Fruit fly (Drosophila melanogaster) whole organism, embryonic: ENCODE results near the gene CG46460.

Source experiments
- B-H2 ChIP-seq: fragments of 200-800 bp; sonication (Bioruptor generic); optimal IDR thresholded peaks from 2 replicates; lab custom pipeline; 2018; ENCODE audit warnings: missing biosample characterization, mild to moderate bottlenecking, missing genetic modification characterization
- Blimp-1 ChIP-seq: fragments of 200-800 bp; sonication (Bioruptor generic); optimal IDR thresholded peaks from 3 replicates; lab custom pipeline; 2018; ENCODE audit warnings: missing biosample characterization, missing genetic modification characterization, mild to moderate bottlenecking, moderate library complexity, missing genetic modification reagents
- CG10462 ChIP-seq: fragments of 200-800 bp; sonication (Bioruptor generic); optimal IDR thresholded peaks from 2 replicates; lab custom pipeline; 2016; ENCODE audit warnings: missing biosample characterization, missing genetic modification characterization
- CG12391 ChIP-seq: fragments of 200-800 bp; sonication (Bioruptor generic); optimal IDR thresholded peaks from 3 replicates; lab custom pipeline; 2018; ENCODE audit warnings: missing biosample characterization, mild to moderate bottlenecking, missing genetic modification characterization, moderate library complexity
- CG13296 ChIP-seq: fragments of 200-800 bp; sonication (Bioruptor generic); optimal IDR thresholded peaks from 3 replicates; lab custom pipeline; 2018; ENCODE audit warnings: missing biosample characterization, mild to moderate bottlenecking, missing genetic modification characterization
- CG14050 ChIP-seq: fragments of 200-800 bp; sonication (Bioruptor generic); IDR thresholded peaks from 3 replicates; pipeline ENCODE4 v1.3.6; 2022; ENCODE audit warnings: missing biosample characterization, missing genetic modification characterization
- CG1832 ChIP-seq: fragments of 200-800 bp; sonication (Bioruptor generic); optimal IDR thresholded peaks from 2 replicates; lab custom pipeline; 2017; ENCODE audit warnings: missing biosample characterization, mild to moderate bottlenecking, missing genetic modification characterization, inconsistent platforms
- CG31388 ChIP-seq: fragments of 200-800 bp; sonication (Bioruptor generic); optimal IDR thresholded peaks from 2 replicates; lab custom pipeline; 2016; ENCODE audit warnings: missing biosample characterization, missing genetic modification characterization
- CG3163 ChIP-seq: fragments of 200-800 bp; sonication (Bioruptor generic); optimal IDR thresholded peaks from 3 replicates; lab custom pipeline; 2016; ENCODE audit warnings: missing biosample characterization, missing genetic modification characterization
- CG34422 ChIP-seq: fragments of 200-800 bp; sonication (Bioruptor generic); IDR thresholded peaks from 3 replicates; pipeline ENCODE4 v1.3.6; 2022; ENCODE audit warnings: missing biosample characterization, missing genetic modification characterization
- CG43689 ChIP-seq: fragments of 200-800 bp; sonication (Bioruptor generic); IDR thresholded peaks from 2 replicates; pipeline ENCODE4 v1.3.6; 2022; ENCODE audit warnings: missing biosample characterization, missing genetic modification characterization
- CG5245 ChIP-seq: fragments of 200-800 bp; sonication (Bioruptor generic); optimal IDR thresholded peaks from 3 replicates; lab custom pipeline; 2016; ENCODE audit warnings: missing biosample characterization, missing genetic modification characterization
- CG6791 ChIP-seq: fragments of 200-800 bp; sonication (Bioruptor generic); IDR thresholded peaks from 3 replicates; pipeline ENCODE4 v1.3.6; 2022; ENCODE audit warnings: missing biosample characterization, missing genetic modification characterization; ENCODE audit not compliant: partially characterized antibody
- CG7745 ChIP-seq: fragments of 200-800 bp; sonication (Bioruptor generic); optimal IDR thresholded peaks from 2 replicates; lab custom pipeline; 2018; ENCODE audit warnings: missing biosample characterization, mild to moderate bottlenecking, missing genetic modification characterization, moderate library complexity
- CTCF ChIP-seq: fragments of 200-800 bp; sonication (Bioruptor generic); optimal IDR thresholded peaks from 2 replicates; lab custom pipeline; 2017; ENCODE audit warnings: missing biosample characterization, mild to moderate bottlenecking, missing genetic modification characterization, moderate library complexity
- D19B ChIP-seq: fragments of 200-800 bp; sonication (Bioruptor generic); optimal IDR thresholded peaks from 2 replicates; lab custom pipeline; 2017; ENCODE audit warnings: missing biosample characterization, mild to moderate bottlenecking, missing genetic modification characterization
- Dad ChIP-seq: fragments of 200-800 bp; sonication (Bioruptor generic); optimal IDR thresholded peaks from 3 replicates; lab custom pipeline; 2016; ENCODE audit warnings: missing biosample characterization, missing genetic modification characterization
- HLHmδ ChIP-seq: fragments of 200-800 bp; sonication (Bioruptor generic); optimal IDR thresholded peaks from 2 replicates; lab custom pipeline; 2018; ENCODE audit warnings: missing biosample characterization, mild to moderate bottlenecking, missing genetic modification characterization, moderate library complexity
- Hr51 ChIP-seq, 2 experiments: fragments of 200-800 bp; sonication (Bioruptor generic); optimal IDR thresholded peaks; 2 replicates in 1 of 2; 3 replicates in 1 of 2; lab custom pipeline; 2016 to 2018; ENCODE audit warnings: missing biosample characterization in 2 of 2, missing genetic modification characterization in 2 of 2, mild to moderate bottlenecking in 1 of 2, moderate library complexity in 1 of 2
- Jarid2 ChIP-seq: fragments of 200-800 bp; sonication (Bioruptor generic); optimal IDR thresholded peaks from 3 replicates; lab custom pipeline; 2017; ENCODE audit warnings: mild to moderate bottlenecking, missing biosample characterization, missing genetic modification reagents, missing genetic modification characterization
- NK7.1 ChIP-seq: fragments of 200-800 bp; sonication (Bioruptor generic); optimal IDR thresholded peaks from 3 replicates; lab custom pipeline; 2016; ENCODE audit warnings: missing biosample characterization, missing genetic modification characterization
- Opbp ChIP-seq: fragments of 200-800 bp; sonication (Bioruptor generic); IDR thresholded peaks from 3 replicates; pipeline ENCODE4 v1.3.6; 2022; ENCODE audit warnings: missing biosample characterization, missing genetic modification characterization; ENCODE audit not compliant: partially characterized antibody
- Spps ChIP-seq: fragments of 200-800 bp; sonication (Bioruptor generic); optimal IDR thresholded peaks from 2 replicates; lab custom pipeline; 2018; ENCODE audit warnings: missing biosample characterization, mild to moderate bottlenecking, missing genetic modification characterization
- Sry-δ ChIP-seq: fragments of 200-800 bp; sonication (Bioruptor generic); optimal IDR thresholded peaks from 2 replicates; lab custom pipeline; 2016; ENCODE audit warnings: missing biosample characterization, missing genetic modification characterization
- Trl ChIP-seq, 3 experiments: fragments of >200 bp in 2 of 3; fragments of 200-800 bp in 1 of 3; sonication (Bioruptor generic) in 1 of 3; optimal IDR thresholded peaks; 2 replicates in 1 of 3; 3 replicates in 2 of 3; lab custom pipeline; 2016 to 2017; ENCODE audit warnings: missing biosample characterization in 1 of 3, missing genetic modification characterization in 1 of 3
- Xrp1 ChIP-seq: fragments of 200-800 bp; sonication (Bioruptor generic); IDR thresholded peaks from 2 replicates; pipeline ENCODE4 v1.3.6; 2022; ENCODE audit warnings: missing biosample characterization, missing genetic modification characterization
- ara ChIP-seq: fragments of 200-800 bp; sonication (Bioruptor generic); IDR thresholded peaks from 2 replicates; pipeline ENCODE4 v1.3.6; 2022; ENCODE audit warnings: missing biosample characterization, missing genetic modification characterization
- bbx ChIP-seq: fragments of 200-800 bp; sonication (Bioruptor generic); IDR thresholded peaks from 2 replicates; pipeline ENCODE4 v1.3.6; 2022; ENCODE audit warnings: missing biosample characterization, missing genetic modification characterization; ENCODE audit not compliant: partially characterized antibody
- caup ChIP-seq: fragments of 200-800 bp; sonication (Bioruptor generic); optimal IDR thresholded peaks from 3 replicates; lab custom pipeline; 2017; ENCODE audit warnings: missing biosample characterization, mild to moderate bottlenecking, missing genetic modification characterization, moderate library complexity; ENCODE audit not compliant: severe bottlenecking
- chm ChIP-seq: fragments of 200-800 bp; sonication (Bioruptor generic); IDR thresholded peaks from 2 replicates; pipeline ENCODE4 v1.3.6; 2022; ENCODE audit warnings: missing biosample characterization, missing genetic modification characterization
- chn ChIP-seq: fragments of 200-800 bp; sonication (Bioruptor generic); optimal IDR thresholded peaks from 2 replicates; lab custom pipeline; 2016; ENCODE audit warnings: missing biosample characterization, missing genetic modification characterization
- ci ChIP-seq: fragments of 200-800 bp; sonication (Bioruptor generic); IDR thresholded peaks from 3 replicates; pipeline ENCODE4 v1.3.6; 2022; ENCODE audit warnings: missing biosample characterization, missing genetic modification characterization
- fd102C ChIP-seq: fragments of 200-800 bp; sonication (Bioruptor generic); optimal IDR thresholded peaks from 2 replicates; lab custom pipeline; 2018; ENCODE audit warnings: missing biosample characterization, mild to moderate bottlenecking, missing genetic modification characterization, moderate library complexity
- fd96Cb ChIP-seq: fragments of 200-800 bp; sonication (Bioruptor generic); optimal IDR thresholded peaks from 2 replicates; lab custom pipeline; 2018; ENCODE audit warnings: missing biosample characterization, mild to moderate bottlenecking, missing genetic modification characterization, moderate library complexity
- kay ChIP-seq: fragments of 200-800 bp; sonication (Bioruptor generic); optimal IDR thresholded peaks from 2 replicates; lab custom pipeline; 2016; ENCODE audit warnings: missing biosample characterization, missing genetic modification characterization
- knrl ChIP-seq: fragments of 200-800 bp; sonication (Bioruptor generic); IDR thresholded peaks from 3 replicates; pipeline ENCODE4 v1.3.6; 2022; ENCODE audit warnings: missing biosample characterization, missing genetic modification characterization; ENCODE audit not compliant: partially characterized antibody
- oc ChIP-seq: fragments of 200-800 bp; sonication (Bioruptor generic); optimal IDR thresholded peaks from 2 replicates; lab custom pipeline; 2018; ENCODE audit warnings: missing biosample characterization, mild to moderate bottlenecking, missing genetic modification characterization, moderate library complexity
- pho ChIP-seq: fragments of 200-800 bp; sonication (Bioruptor generic); optimal IDR thresholded peaks from 2 replicates; lab custom pipeline; 2016; ENCODE audit warnings: missing biosample characterization, missing genetic modification characterization
- prd ChIP-seq, 3 experiments: fragments of >200 bp in 2 of 3; fragments of 200-800 bp in 1 of 3; sonication (Bioruptor generic) in 1 of 3; optimal IDR thresholded peaks in 2 of 3; IDR thresholded peaks in 1 of 3; 2 replicates in 2 of 3; 3 replicates in 1 of 3; pipeline versions ENCODE4 v1.3.6 to Lab custom; 2017 to 2022; ENCODE audit warnings: missing biosample characterization in 1 of 3, missing genetic modification characterization in 1 of 3
- pzg ChIP-seq: fragments of 200-800 bp; sonication (Bioruptor generic); optimal IDR thresholded peaks from 3 replicates; lab custom pipeline; 2018; ENCODE audit warnings: missing biosample characterization, mild to moderate bottlenecking, missing genetic modification characterization, moderate library complexity
- scrt ChIP-seq: fragments of 200-800 bp; sonication (Bioruptor generic); optimal IDR thresholded peaks from 2 replicates; lab custom pipeline; 2018; ENCODE audit warnings: missing biosample characterization, mild to moderate bottlenecking, missing genetic modification characterization, moderate library complexity
- sens ChIP-seq: fragments of 200-800 bp; sonication (Bioruptor generic); peaks from one replicate; lab custom pipeline; 2016; ENCODE audit warnings: missing biosample characterization, missing genetic modification characterization
- shn ChIP-seq: fragments of 200-800 bp; sonication (Bioruptor generic); optimal IDR thresholded peaks from 3 replicates; lab custom pipeline; 2016; ENCODE audit warnings: missing biosample characterization, missing genetic modification characterization
- sima ChIP-seq: fragments of 200-800 bp; sonication (Bioruptor generic); optimal IDR thresholded peaks from 2 replicates; lab custom pipeline; 2016; ENCODE audit warnings: missing biosample characterization, missing genetic modification characterization
- slou ChIP-seq: fragments of 200-800 bp; sonication (Bioruptor generic); optimal IDR thresholded peaks from 3 replicates; lab custom pipeline; 2016; ENCODE audit warnings: missing biosample characterization, missing genetic modification characterization
- stwl ChIP-seq: fragments of 200-800 bp; sonication (Bioruptor generic); optimal IDR thresholded peaks from 3 replicates; lab custom pipeline; 2018; ENCODE audit warnings: missing biosample characterization, mild to moderate bottlenecking, missing genetic modification characterization, moderate library complexity
- sug ChIP-seq: fragments of 200-800 bp; optimal IDR thresholded peaks from 2 replicates; lab custom pipeline; 2019; ENCODE audit warnings: missing biosample characterization, mild to moderate bottlenecking, missing genetic modification characterization, moderate library complexity
- twi ChIP-seq: fragments of 200-800 bp; optimal IDR thresholded peaks from 2 replicates; lab custom pipeline; 2019; ENCODE audit warnings: missing biosample characterization, mild to moderate bottlenecking, missing genetic modification characterization, moderate library complexity
- vvl ChIP-seq: fragments of 200-800 bp; sonication (Bioruptor generic); IDR thresholded peaks from 2 replicates; pipeline ENCODE4 v1.3.6; 2022; ENCODE audit warnings: missing biosample characterization, missing genetic modification characterization

CG46460 gene

dm6 chr3L:4263502-4263901 is 36.4 kb upstream of the CG46460 start, which contains the start of gene CG1273:
CG1273 (plus strand) TSS chr3L:4263719.
- no peak for TF ChIP-seq CG14050 (GFP tag; lab: Robert Waterston, UW)
- TF ChIP-seq slou (GFP tag; lab: Kevin White, UChicago), result no peak
- TF ChIP-seq HLHmδ (GFP tag; lab: Kevin White, UChicago), result peak; percentile 15
- TF ChIP-seq Trl (optimal IDR thresholded peaks at IDR 0.05; lab: Kevin White, UChicago), result peak in 1 of 2 experiments; percentile 64
- TF ChIP-seq Trl (GFP tag; optimal IDR thresholded peaks at IDR 0.05; lab: Kevin White, UChicago), result no peak
- peak; percentile 23; the same call in 1 of the 3 replicates for TF ChIP-seq knrl
- TF ChIP-seq bbx (GFP tag; lab: Robert Waterston, UW), result peak; percentile 15; the same call in 1 of the 2 replicates
- TF ChIP-seq Jarid2 (GFP tag; lab: Kevin White, UChicago), result peak; percentile 28
- peak; percentile 46; the same call in 1 of the 2 replicates for TF ChIP-seq chm (GFP tag; lab: Robert Waterston, UW)
- 0 out of 2 replicates have a peak, but pooled peaks have one; percentile 6 for TF ChIP-seq Xrp1 (GFP tag; lab: Robert Waterston, UW)
- TF ChIP-seq CG6791 (GFP tag; lab: Robert Waterston, UW), result peak; percentile 47; the same call in 1 of the 3 replicates
- TF ChIP-seq ci (GFP tag; lab: Robert Waterston, UW), result 0 out of 3 replicates have a peak, but pooled peaks have one; percentile 9
- TF ChIP-seq vvl, result 0 out of 2 replicates have a peak, but pooled peaks have one; percentile 47
- peak; percentile 27 for TF ChIP-seq CG10462 (GFP tag; lab: Kevin White, UChicago)
- peak; percentile 55 for TF ChIP-seq oc (tag; lab: Kevin White, UChicago)
- TF ChIP-seq CG12391 (tag; lab: Kevin White, UChicago), result no peak
- 0 out of 3 replicates have a peak, but pooled peaks have one; percentile 36 for TF ChIP-seq Opbp
- TF ChIP-seq ara, result peak; percentile 48; the same call in 1 of the 2 replicates
- peak; percentile 67 for TF ChIP-seq CG3163
- TF ChIP-seq sens, result peak; percentile 67
- no peak for TF ChIP-seq pzg
- TF ChIP-seq CG31388 (GFP tag; lab: Kevin White, UChicago), result no peak
- TF ChIP-seq Blimp-1 (GFP tag; lab: Kevin White, UChicago), result peak; percentile 76
- no peak for TF ChIP-seq fd96Cb (tag; lab: Kevin White, UChicago)
- peak; percentile 16 for TF ChIP-seq sug (tag; lab: Kevin White, UChicago)

dm6 chr3L:4262384-4262783 is 35.3 kb upstream of the CG46460 start, which contains the start of the genes CG11586 and VhaM9.7-a:
CG11586 (minus strand) TSS chr3L:4262470.
VhaM9.7-a (plus strand) TSS chr3L:4262705.
- TF ChIP-seq shn (GFP tag; lab: Kevin White, UChicago) (no peak), Hr51 (GFP tag; optimal IDR thresholded peaks at IDR 0.05; lab: Kevin White, UChicago) (no peak), pho (GFP tag; lab: Kevin White, UChicago) (no peak), CG13296 (no peak), stwl (tag; lab: Kevin White, UChicago) (peak; percentile 87), kay (GFP tag; lab: Kevin White, UChicago) (no peak), CG34422 (GFP tag; lab: Robert Waterston, UW) (no peak), CG1832 (GFP tag; lab: Kevin White, UChicago) (no peak), CG5245 (GFP tag; lab: Kevin White, UChicago) (no peak), B-H2 (GFP tag; lab: Kevin White, UChicago) (no peak), Dad (GFP tag; lab: Kevin White, UChicago) (no peak), Spps (tag; lab: Kevin White, UChicago) (no peak), NK7.1 (GFP tag; lab: Kevin White, UChicago) (no peak), sima (GFP tag; lab: Kevin White, UChicago) (no peak), twi (tag; lab: Kevin White, UChicago) (no peak), scrt (GFP tag; lab: Kevin White, UChicago) (no peak), CG7745 (tag; lab: Kevin White, UChicago) (no peak), chn (GFP tag; lab: Kevin White, UChicago) (no peak), CG31388 (GFP tag; lab: Kevin White, UChicago) (peak; percentile 13), Sry-δ (GFP tag; lab: Kevin White, UChicago) (peak; percentile 73), slou (GFP tag; lab: Kevin White, UChicago) (peak; percentile 20), prd (optimal IDR thresholded peaks at IDR 0.05; lab: Kevin White, UChicago) (no peak), prd (GFP tag; IDR thresholded peaks at IDR 0.05; lab: Robert Waterston, UW) (no peak), caup (GFP tag; lab: Kevin White, UChicago) (no peak), D19B (no peak), fd102C (GFP tag; lab: Kevin White, UChicago) (no peak), CG43689 (no peak), CTCF (GFP tag; lab: Kevin White, UChicago) (peak; percentile 41)
